Worm (Caenorhabditis elegans) whole organism, L1 larva: ENCODE data around the gene tsfm-1.

ENCODE experiments used
- C16A3.4 ChIP-seq: fragments of 150-350 bp; optimal IDR thresholded peaks from 2 replicates; lab custom pipeline; 2014; ENCODE audit warnings: missing biosample characterization, missing genetic modification characterization
- C34B4.2 ChIP-seq: sonication (generic microtip); optimal IDR thresholded peaks from 2 replicates; lab custom pipeline; 2017; ENCODE audit warnings: mild to moderate bottlenecking, missing genetic modification characterization, missing compliant biosample characterization
- Y116A8C.19 ChIP-seq: sonication (generic microtip); optimal IDR thresholded peaks from 2 replicates; lab custom pipeline; 2016; ENCODE audit warnings: missing compliant biosample characterization, missing genetic modification characterization, borderline replicate concordance
- alr-1 ChIP-seq: fragments of 200-800 bp; sonication (Bioruptor generic); optimal IDR thresholded peaks from 2 replicates; lab custom pipeline; 2018; ENCODE audit warnings: borderline replicate concordance, mild to moderate bottlenecking, missing genetic modification characterization, missing compliant biosample characterization
- aly-2 ChIP-seq: fragments of 150-350 bp; optimal IDR thresholded peaks from 2 replicates; lab custom pipeline; 2014; ENCODE audit warnings: missing biosample characterization, missing genetic modification characterization
- ama-1 ChIP-seq: fragments of 150-350 bp; optimal IDR thresholded peaks from 2 replicates; lab custom pipeline; 2014
- blmp-1 ChIP-seq: fragments of 150-350 bp; optimal IDR thresholded peaks from 2 replicates; lab custom pipeline; 2014; ENCODE audit warnings: missing biosample characterization, missing genetic modification characterization
- ceh-82 ChIP-seq, 3 experiments: fragments of 150-350 bp in 1 of 3; sonication (generic microtip) in 2 of 3; optimal IDR thresholded peaks; 2 replicates each; lab custom pipeline; 2014 to 2017; ENCODE audit warnings: missing biosample characterization in 3 of 3, missing genetic modification characterization in 3 of 3
- ceh-90 ChIP-seq: sonication (generic microtip); optimal IDR thresholded peaks from 2 replicates; lab custom pipeline; 2016; ENCODE audit warnings: missing genetic modification characterization, missing compliant biosample characterization
- dpl-1 ChIP-seq, 3 experiments: fragments of 150-350 bp in 2 of 3; sonication (generic microtip) in 1 of 3; optimal IDR thresholded peaks; 2 replicates each; lab custom pipeline; 2014 to 2017; ENCODE audit warnings: missing biosample characterization in 3 of 3, missing genetic modification characterization in 3 of 3, missing genetic modification reagents in 3 of 3
- dsc-1 ChIP-seq: sonication (generic microtip); optimal IDR thresholded peaks from 2 replicates; lab custom pipeline; 2016; ENCODE audit warnings: mild to moderate bottlenecking, missing genetic modification characterization, missing compliant biosample characterization
- efl-1 ChIP-seq, 4 experiments: fragments of 150-350 bp; optimal IDR thresholded peaks in 3 of 4; peaks in 1 of 4; 1 replicate in 1 of 4; 2 replicates in 3 of 4; lab custom pipeline; 2014; ENCODE audit warnings: missing biosample characterization in 2 of 4, missing genetic modification characterization in 2 of 4, missing genetic modification reagents in 2 of 4
- egl-13 ChIP-seq: sonication (generic microtip); optimal IDR thresholded peaks from 2 replicates; lab custom pipeline; 2016; ENCODE audit warnings: missing genotype, missing genetic modification reagents, missing genetic modification characterization, missing compliant biosample characterization
- elt-3 ChIP-seq, 6 experiments: fragments of 150-350 bp in 1 of 6; sonication (generic microtip); optimal IDR thresholded peaks; 2 replicates each; lab custom pipeline; 2017 to 2018; ENCODE audit warnings: missing biosample characterization in 6 of 6, missing genetic modification characterization in 6 of 6, inconsistent platforms in 1 of 6
- fkh-10 ChIP-seq: sonication (generic microtip); optimal IDR thresholded peaks from 2 replicates; lab custom pipeline; 2017; ENCODE audit warnings: missing biosample characterization, missing genetic modification reagents, missing genetic modification characterization
- fkh-8 ChIP-seq: sonication (generic microtip); optimal IDR thresholded peaks from 2 replicates; lab custom pipeline; 2016; ENCODE audit warnings: mild to moderate bottlenecking, missing genetic modification characterization, missing compliant biosample characterization
- hpl-2 ChIP-seq: fragments of 150-350 bp; optimal IDR thresholded peaks from 2 replicates; lab custom pipeline; 2014; ENCODE audit warnings: missing biosample characterization, missing genetic modification reagents, missing genetic modification characterization
- jun-1 ChIP-seq: fragments of 150-350 bp; optimal IDR thresholded peaks from 2 replicates; lab custom pipeline; 2014; ENCODE audit warnings: missing biosample characterization, missing genetic modification reagents, missing genetic modification characterization
- lin-14 ChIP-seq: fragments of 200-800 bp; sonication (Bioruptor generic); optimal IDR thresholded peaks from 2 replicates; lab custom pipeline; 2018; ENCODE audit warnings: mild to moderate bottlenecking, missing genetic modification characterization, moderate library complexity, missing compliant biosample characterization
- lin-15B ChIP-seq: fragments of 150-350 bp; sonication (generic microtip); optimal IDR thresholded peaks from 3 replicates; lab custom pipeline; 2014; ENCODE audit warnings: missing biosample characterization, missing genetic modification characterization
- lin-35 ChIP-seq, 2 experiments: fragments of 150-350 bp; optimal IDR thresholded peaks; 2 replicates each; lab custom pipeline; 2014; ENCODE audit warnings: missing biosample characterization in 2 of 2, missing genetic modification characterization in 2 of 2, missing genetic modification reagents in 2 of 2
- lir-3 ChIP-seq: sonication (generic microtip); optimal IDR thresholded peaks from 2 replicates; lab custom pipeline; 2016; ENCODE audit warnings: mild to moderate bottlenecking, missing genetic modification characterization, moderate library complexity, missing compliant biosample characterization; ENCODE audit not compliant: poor library complexity
- lsy-2 ChIP-seq, 2 experiments: fragments of 150-350 bp; optimal IDR thresholded peaks; 2 replicates each; lab custom pipeline; 2014; ENCODE audit warnings: missing biosample characterization in 2 of 2, missing genetic modification characterization in 2 of 2
- mef-2 ChIP-seq: fragments of 150-350 bp; optimal IDR thresholded peaks from 2 replicates; lab custom pipeline; 2014; ENCODE audit warnings: missing biosample characterization, missing genetic modification characterization
- mep-1 ChIP-seq: fragments of 150-350 bp; optimal IDR thresholded peaks from 2 replicates; lab custom pipeline; 2014; ENCODE audit warnings: missing biosample characterization, missing genetic modification characterization
- nhr-11 ChIP-seq: fragments of 150-350 bp; optimal IDR thresholded peaks from 2 replicates; lab custom pipeline; 2014; ENCODE audit warnings: missing biosample characterization, missing genetic modification characterization
- nhr-12 ChIP-seq: sonication (generic microtip); optimal IDR thresholded peaks from 2 replicates; lab custom pipeline; 2017; ENCODE audit warnings: missing biosample characterization, missing genetic modification characterization
- nhr-237 ChIP-seq: fragments of 150-350 bp; optimal IDR thresholded peaks from 2 replicates; lab custom pipeline; 2014; ENCODE audit warnings: missing biosample characterization, missing genetic modification characterization
- nhr-28 ChIP-seq: fragments of 150-350 bp; optimal IDR thresholded peaks from 2 replicates; lab custom pipeline; 2014; ENCODE audit warnings: missing biosample characterization, missing genetic modification characterization
- nhr-47 ChIP-seq: sonication (generic microtip); optimal IDR thresholded peaks from 2 replicates; lab custom pipeline; 2016; ENCODE audit warnings: mild to moderate bottlenecking, missing genetic modification characterization, moderate library complexity, missing compliant biosample characterization
- nhr-71 ChIP-seq: sonication (generic microtip); optimal IDR thresholded peaks from 2 replicates; lab custom pipeline; 2016; ENCODE audit warnings: mild to moderate bottlenecking, missing genetic modification characterization, moderate library complexity, missing compliant biosample characterization
- nhr-85 ChIP-seq: sonication (generic microtip); peaks from one replicate; lab custom pipeline; 2016; ENCODE audit warnings: missing genetic modification characterization, inconsistent platforms, missing compliant biosample characterization
- nhr-90 ChIP-seq: sonication (generic microtip); optimal IDR thresholded peaks from 2 replicates; lab custom pipeline; 2016; ENCODE audit warnings: mild to moderate bottlenecking, missing genetic modification characterization, missing compliant biosample characterization; ENCODE audit not compliant: poor library complexity
- pag-3 ChIP-seq: sonication (generic microtip); optimal IDR thresholded peaks from 2 replicates; lab custom pipeline; 2017; ENCODE audit warnings: missing genetic modification characterization, mild to moderate bottlenecking, missing compliant biosample characterization, antibody characterized with exemption, borderline replicate concordance; ENCODE audit not compliant: insufficient read depth
- pqm-1 ChIP-seq: sonication (generic microtip); optimal IDR thresholded peaks from 3 replicates; lab custom pipeline; 2017; ENCODE audit warnings: missing biosample characterization, missing genetic modification characterization
- rnt-1 ChIP-seq: sonication (generic microtip); optimal IDR thresholded peaks from 2 replicates; lab custom pipeline; 2016; ENCODE audit warnings: mild to moderate bottlenecking, missing genetic modification characterization, moderate library complexity, missing compliant biosample characterization
- skn-1 ChIP-seq: fragments of 150-350 bp; optimal IDR thresholded peaks from 2 replicates; lab custom pipeline; 2014; ENCODE audit warnings: missing biosample characterization, missing genetic modification characterization
- snu-23 ChIP-seq: sonication (generic microtip); optimal IDR thresholded peaks from 2 replicates; lab custom pipeline; 2016; ENCODE audit warnings: missing genetic modification characterization, missing compliant biosample characterization
- sox-4 ChIP-seq: sonication (generic microtip); optimal IDR thresholded peaks from 2 replicates; lab custom pipeline; 2016; ENCODE audit warnings: missing genetic modification characterization, missing compliant biosample characterization
- swsn-7 ChIP-seq: sonication (generic microtip); optimal IDR thresholded peaks from 2 replicates; lab custom pipeline; 2016; ENCODE audit warnings: missing genetic modification characterization, missing compliant biosample characterization
- tbx-2 ChIP-seq: sonication (generic microtip); optimal IDR thresholded peaks from 2 replicates; lab custom pipeline; 2016; ENCODE audit warnings: missing genetic modification characterization, missing compliant biosample characterization
- unc-30 ChIP-seq: sonication (generic microtip); optimal IDR thresholded peaks from 2 replicates; lab custom pipeline; 2017; ENCODE audit warnings: missing biosample characterization, missing genetic modification characterization
- vab-15 ChIP-seq: sonication (generic microtip); optimal IDR thresholded peaks from 2 replicates; lab custom pipeline; 2017; ENCODE audit warnings: missing genotype, mild to moderate bottlenecking, missing genetic modification characterization, missing compliant biosample characterization
- xbp-1 ChIP-seq: sonication (generic microtip); optimal IDR thresholded peaks from 2 replicates; lab custom pipeline; 2016; ENCODE audit warnings: missing genetic modification characterization, missing compliant biosample characterization

tsfm-1 gene

DNA sequence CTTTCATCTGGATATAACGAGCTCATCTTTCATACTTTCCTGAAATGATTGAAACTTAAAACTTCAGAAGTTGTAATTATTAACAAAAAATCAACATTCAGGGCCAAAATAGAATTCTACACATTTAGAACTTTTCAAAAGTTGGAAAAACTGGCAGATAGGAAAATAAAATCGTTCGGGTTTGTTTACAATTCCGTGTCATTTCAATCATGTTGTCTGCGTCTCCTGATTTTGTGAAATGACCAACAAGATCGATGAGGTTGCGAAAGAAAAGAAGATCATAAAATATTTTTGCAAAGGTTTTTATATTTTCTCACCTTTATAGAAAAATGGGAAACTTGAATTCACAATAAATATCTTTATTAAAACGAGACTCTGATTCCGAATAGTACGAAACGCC is 17.2 kb upstream of the tsfm-1 start, which contains the start of gene rskd-1:
TSS of gene rskd-1 (minus strand) at position 39 of the 400 bp plus-strand sequence.
- TF ChIP-seq dpl-1 (GFP tag; optimal IDR thresholded peaks at IDR 0.05; lab: Kevin White, UChicago) (peak in 2 of 3 experiments; percentile 13 to 28), mep-1 (tag; lab: Kevin White, UChicago) (peak; percentile 47), lin-14 (GFP tag; lab: Kevin White, UChicago) (peak; percentile 53), blmp-1 (tag; lab: Kevin White, UChicago) (peak; percentile 36), lin-35 (GFP tag; optimal IDR thresholded peaks at IDR 0.05; lab: Kevin White, UChicago) (peak in 1 of 2 experiments; percentile 14), snu-23 (GFP tag; lab: Kevin White, UChicago) (peak; percentile 29), lir-3 (tag; lab: Kevin White, UChicago) (no peak), egl-13 (tag; lab: Kevin White, UChicago) (no peak), skn-1 (tag; lab: Kevin White, UChicago) (peak; percentile 6), ama-1 (lab: Kevin White, UChicago) (no peak), C16A3.4 (peak; percentile 39), nhr-85 (tag; lab: Kevin White, UChicago) (no peak), unc-30 (tag; lab: Kevin White, UChicago) (no peak), nhr-71 (tag; lab: Kevin White, UChicago) (peak; percentile 6), lsy-2 (tag; optimal IDR thresholded peaks at IDR 0.05; lab: Kevin White, UChicago) (peak in 1 of 2 experiments; percentile 35), efl-1 (optimal IDR thresholded peaks at IDR 0.05; lab: Kevin White, UChicago) (peak in 1 of 2 experiments; percentile 31), efl-1 (GFP tag; optimal IDR thresholded peaks at IDR 0.05 in 1 of 2; lab: Kevin White, UChicago) (peak; percentile 24 to 76), pag-3 (no peak), sox-4 (tag; lab: Kevin White, UChicago) (no peak)

DNA sequence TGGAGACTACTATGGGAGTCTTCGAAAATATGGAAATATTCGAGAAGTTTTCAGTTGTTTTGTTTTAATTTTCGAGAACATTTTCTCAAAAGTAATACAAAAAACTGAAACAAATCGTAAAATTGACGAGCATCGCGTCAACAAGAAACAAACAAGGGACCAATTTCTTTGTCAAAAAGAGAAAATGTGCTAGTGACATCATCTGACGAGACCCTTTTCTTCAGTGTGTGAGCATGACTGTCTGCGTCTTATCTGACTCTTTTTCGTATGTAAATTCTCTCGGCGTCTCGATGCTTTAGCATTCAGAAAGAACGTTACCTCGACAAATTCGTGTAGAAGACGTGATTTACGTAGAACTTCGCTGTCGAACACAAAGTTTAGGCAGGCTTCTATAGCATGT is 16.3 kb upstream of the tsfm-1 start:
- TF ChIP-seq skn-1 (tag; lab: Kevin White, UChicago) (no peak), efl-1 (optimal IDR thresholded peaks at IDR 0.05; lab: Kevin White, UChicago) (no peak), efl-1 (GFP tag; optimal IDR thresholded peaks at IDR 0.05 in 1 of 2; lab: Kevin White, UChicago) (peak in 1 of 2 experiments; percentile 22), dsc-1 (no peak), mef-2 (tag; lab: Kevin White, UChicago) (no peak), nhr-90 (tag; lab: Kevin White, UChicago) (no peak), lsy-2 (tag; optimal IDR thresholded peaks at IDR 0.05; lab: Kevin White, UChicago) (peak in 1 of 2 experiments; percentile 34), nhr-85 (tag; lab: Kevin White, UChicago) (no peak), aly-2 (no peak), Y116A8C.19 (tag; lab: Kevin White, UChicago) (no peak), pqm-1 (tag; lab: Kevin White, UChicago) (no peak), ceh-82 (tag; optimal IDR thresholded peaks at IDR 0.05; lab: Kevin White, UChicago) (peak in 1 of 3 experiments; percentile 13), dpl-1 (GFP tag; optimal IDR thresholded peaks at IDR 0.05; lab: Kevin White, UChicago) (no peak), hpl-2 (GFP tag; lab: Kevin White, UChicago) (no peak), lin-15B (no peak), fkh-8 (tag; lab: Kevin White, UChicago) (no peak), fkh-10 (GFP tag; lab: Kevin White, UChicago) (no peak), nhr-237 (tag; lab: Kevin White, UChicago) (no peak), elt-3 (tag; optimal IDR thresholded peaks at IDR 0.05; lab: Kevin White, UChicago) (no peak), ceh-90 (no peak), lin-35 (GFP tag; optimal IDR thresholded peaks at IDR 0.05; lab: Kevin White, UChicago) (peak in 1 of 2 experiments; percentile 2), egl-13 (tag; lab: Kevin White, UChicago) (no peak), xbp-1 (tag; lab: Kevin White, UChicago) (no peak), rnt-1 (tag; lab: Kevin White, UChicago) (no peak), lin-14 (GFP tag; lab: Kevin White, UChicago) (peak; percentile 67), sox-4 (tag; lab: Kevin White, UChicago) (no peak), vab-15 (tag; lab: Kevin White, UChicago) (no peak), tbx-2 (tag; lab: Kevin White, UChicago) (no peak), nhr-11 (tag; lab: Kevin White, UChicago) (no peak)

DNA sequence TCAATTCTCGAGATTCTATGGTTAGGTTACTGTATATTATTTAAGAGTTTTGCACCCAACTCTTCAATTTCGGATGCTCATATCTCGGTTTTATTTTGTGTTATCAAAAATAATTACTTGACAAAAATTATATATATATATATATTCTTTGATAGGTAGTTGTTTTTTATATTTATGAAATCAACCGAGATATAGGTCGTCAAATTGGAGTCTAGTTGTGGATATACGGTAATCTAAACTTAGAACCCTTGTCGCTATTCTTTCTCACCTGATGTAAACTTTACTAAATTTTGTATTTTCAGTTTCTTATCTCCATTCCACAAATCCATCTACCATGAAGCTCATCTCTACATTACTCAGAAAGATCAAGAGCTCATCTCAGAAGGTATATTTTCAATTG is 11.8 kb upstream of the tsfm-1 start, which contains the start of gene F55C5.10:
TSS of gene F55C5.10 (plus strand) at position 301 of the 400 bp plus-strand sequence.
- TF ChIP-seq nhr-47 (tag; lab: Kevin White, UChicago): no peak
- no peak for TF ChIP-seq nhr-237 (tag; lab: Kevin White, UChicago)
- TF ChIP-seq ceh-90: no peak
- TF ChIP-seq nhr-28 (tag; lab: Kevin White, UChicago): no peak
- no peak for TF ChIP-seq nhr-12 (tag; lab: Kevin White, UChicago)
- no peak for TF ChIP-seq nhr-90 (tag; lab: Kevin White, UChicago)
- TF ChIP-seq lir-3 (tag; lab: Kevin White, UChicago): no peak
- TF ChIP-seq lin-15B: no peak
- TF ChIP-seq jun-1 (tag; lab: Kevin White, UChicago): no peak
- no peak for TF ChIP-seq lin-14 (GFP tag; lab: Kevin White, UChicago)
- no peak for TF ChIP-seq efl-1 (optimal IDR thresholded peaks at IDR 0.05; lab: Kevin White, UChicago)
- no peak for TF ChIP-seq efl-1 (GFP tag; optimal IDR thresholded peaks at IDR 0.05 in 1 of 2; lab: Kevin White, UChicago)
- TF ChIP-seq lsy-2 (tag; optimal IDR thresholded peaks at IDR 0.05; lab: Kevin White, UChicago): no peak
- no peak for TF ChIP-seq Y116A8C.19 (tag; lab: Kevin White, UChicago)
- TF ChIP-seq swsn-7 (tag; lab: Kevin White, UChicago): no peak
- TF ChIP-seq alr-1 (tag; lab: Kevin White, UChicago): no peak
- TF ChIP-seq C34B4.2 (tag; lab: Kevin White, UChicago): no peak
